Worm (Caenorhabditis elegans): Measurements from ENCODE around the gene msp-57.

The msp-57 gene

DNA sequence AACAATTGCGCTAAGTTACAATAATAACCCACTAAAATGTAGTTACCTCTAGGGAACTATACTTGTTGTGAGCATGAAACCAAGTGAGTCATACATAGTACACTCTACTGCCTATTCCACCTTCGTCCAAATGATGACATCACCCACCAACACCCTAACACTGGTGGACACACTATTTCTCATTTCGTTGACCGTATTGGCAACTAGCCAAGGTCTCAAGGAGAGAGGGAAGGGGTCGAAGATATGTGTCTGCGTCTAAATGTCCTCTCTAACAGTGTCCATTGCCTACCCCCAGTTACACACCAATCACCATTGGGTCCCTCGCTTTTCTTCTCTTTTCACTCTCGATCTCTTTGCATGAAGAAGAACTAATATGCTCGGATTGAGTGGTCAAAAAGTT is 15.5 kb downstream of the msp-57 start:
- TF ChIP-seq tab-1 (GFP tag; IDR thresholded peaks at IDR 0.05) (0 out of 2 replicates have a peak, but pooled peaks have one; percentile 22), ztf-23 (GFP tag; IDR thresholded peaks at IDR 0.05) (no peak; the same call in 1 of the 2 replicates)

ce11 chrIV:5078846-5079245 is 16.5 kb downstream of the msp-57 start:
- TF ChIP-seq klf-2 (GFP tag; conservative IDR thresholded peaks at IDR 0.05) (no peak), tab-1 (GFP tag; IDR thresholded peaks at IDR 0.05) (no peak), cog-1 (tag; optimal IDR thresholded peaks at IDR 0.05) (peak; percentile 2), med-1 (GFP tag; optimal IDR thresholded peaks at IDR 0.05; ENCODE audit: insufficient read depth) (no peak), ztf-23 (GFP tag; IDR thresholded peaks at IDR 0.05) (no peak), ref-1 (GFP tag; conservative IDR thresholded peaks at IDR 0.05) (no peak), ztf-29 (GFP tag; IDR thresholded peaks at IDR 0.05) (no peak)

DNA sequence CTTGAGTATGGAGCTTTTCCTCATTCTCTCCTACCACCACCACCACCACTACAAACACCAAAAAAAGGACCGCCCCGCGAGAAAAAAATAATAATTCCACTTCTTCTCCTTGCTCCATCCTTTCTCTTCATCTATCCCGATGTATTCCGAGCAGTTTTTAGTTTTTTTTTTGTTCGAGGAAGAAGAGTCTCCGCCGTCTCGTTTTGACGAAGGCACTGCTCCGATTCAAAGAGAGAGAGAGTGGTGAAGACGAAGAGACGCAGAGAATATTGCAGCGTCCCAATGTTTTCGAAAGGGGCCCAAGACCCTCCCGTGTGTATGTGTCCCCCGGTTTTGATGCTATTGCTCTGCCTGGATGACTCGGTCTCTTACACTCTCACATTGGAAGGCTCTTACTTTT is 18.7 kb downstream of the msp-57 start:
- TF ChIP-seq ztf-29 (GFP tag; IDR thresholded peaks at IDR 0.05) (no peak), med-1 (GFP tag; optimal IDR thresholded peaks at IDR 0.05; ENCODE audit: insufficient read depth) (no peak), flt-1 (GFP tag; IDR thresholded peaks at IDR 0.05) (no peak), tab-1 (GFP tag; IDR thresholded peaks at IDR 0.05) (no peak), ref-1 (GFP tag; conservative IDR thresholded peaks at IDR 0.05) (no peak), klf-2 (GFP tag; conservative IDR thresholded peaks at IDR 0.05) (no peak), T22C8.4 (GFP tag; IDR thresholded peaks at IDR 0.05) (no peak)

ce11 chrIV:5082900-5083530 is 20.6 kb downstream of the msp-57 start, which contains the start of gene pygo-1:
pygo-1 (plus strand) TSS chrIV:5083303.
- no peak for TF ChIP-seq ztf-23 (GFP tag; IDR thresholded peaks at IDR 0.05)

DNA sequence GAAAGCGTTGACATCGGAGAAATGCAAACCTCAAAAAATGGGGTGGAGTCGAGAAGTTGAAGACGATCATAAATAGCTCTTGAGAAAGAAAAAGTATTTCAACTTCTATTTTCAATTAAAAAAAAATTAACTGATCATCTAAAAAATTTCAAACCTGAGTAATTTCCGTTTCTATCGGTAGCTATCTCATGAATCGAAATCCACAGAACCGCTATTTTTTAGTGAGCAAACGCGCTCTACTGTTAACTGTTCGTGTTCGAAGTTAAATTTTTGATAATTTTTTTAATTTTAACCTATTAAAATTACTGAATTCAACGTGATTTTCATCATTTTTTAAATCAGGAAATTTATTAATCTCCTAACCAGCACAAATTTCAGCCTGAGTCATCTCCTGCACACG is 21.5 kb downstream of the msp-57 start:
- TF ChIP-seq flt-1 (GFP tag; IDR thresholded peaks at IDR 0.05) = no peak
- no peak for TF ChIP-seq med-1 (GFP tag; optimal IDR thresholded peaks at IDR 0.05; ENCODE audit: insufficient read depth)
- TF ChIP-seq T22C8.4 (GFP tag; IDR thresholded peaks at IDR 0.05) = no peak
- no peak for TF ChIP-seq ref-1 (GFP tag; conservative IDR thresholded peaks at IDR 0.05)
- TF ChIP-seq klf-2 (GFP tag; conservative IDR thresholded peaks at IDR 0.05) = no peak
- no peak for TF ChIP-seq ztf-23 (GFP tag; IDR thresholded peaks at IDR 0.05)
- no peak for TF ChIP-seq tab-1 (GFP tag; IDR thresholded peaks at IDR 0.05)
- TF ChIP-seq cog-1 (tag; optimal IDR thresholded peaks at IDR 0.05) = no peak
- TF ChIP-seq ztf-29 (GFP tag; IDR thresholded peaks at IDR 0.05) = no peak

DNA sequence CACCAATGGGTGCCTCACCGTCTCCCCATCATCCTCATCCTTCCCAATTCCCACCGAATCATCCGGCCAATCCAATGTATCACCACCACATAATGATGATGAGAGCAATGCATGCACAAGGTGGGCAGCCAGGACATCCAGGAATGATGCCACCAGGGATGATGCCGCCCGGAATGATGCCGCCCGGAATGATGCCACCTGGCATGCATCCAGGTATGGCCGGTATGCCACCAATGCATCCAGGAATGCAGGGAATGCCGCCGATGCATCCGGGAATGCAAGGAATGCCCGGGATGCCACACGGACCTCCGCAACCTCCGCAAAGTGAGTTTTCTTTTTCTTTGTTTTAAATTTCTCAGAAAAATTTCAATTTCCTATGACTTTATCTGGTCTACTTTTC is 23.4 kb downstream of the msp-57 start:
- no peak for TF ChIP-seq klf-2 (GFP tag; conservative IDR thresholded peaks at IDR 0.05)
- TF ChIP-seq T22C8.4 (GFP tag; IDR thresholded peaks at IDR 0.05) = no peak
- TF ChIP-seq flt-1 (GFP tag; IDR thresholded peaks at IDR 0.05) = peak; percentile 15; the same call in 1 of the 2 replicates
- TF ChIP-seq cog-1 (tag; optimal IDR thresholded peaks at IDR 0.05) = no peak
- TF ChIP-seq med-1 (GFP tag; optimal IDR thresholded peaks at IDR 0.05; ENCODE audit: insufficient read depth) = no peak

DNA sequence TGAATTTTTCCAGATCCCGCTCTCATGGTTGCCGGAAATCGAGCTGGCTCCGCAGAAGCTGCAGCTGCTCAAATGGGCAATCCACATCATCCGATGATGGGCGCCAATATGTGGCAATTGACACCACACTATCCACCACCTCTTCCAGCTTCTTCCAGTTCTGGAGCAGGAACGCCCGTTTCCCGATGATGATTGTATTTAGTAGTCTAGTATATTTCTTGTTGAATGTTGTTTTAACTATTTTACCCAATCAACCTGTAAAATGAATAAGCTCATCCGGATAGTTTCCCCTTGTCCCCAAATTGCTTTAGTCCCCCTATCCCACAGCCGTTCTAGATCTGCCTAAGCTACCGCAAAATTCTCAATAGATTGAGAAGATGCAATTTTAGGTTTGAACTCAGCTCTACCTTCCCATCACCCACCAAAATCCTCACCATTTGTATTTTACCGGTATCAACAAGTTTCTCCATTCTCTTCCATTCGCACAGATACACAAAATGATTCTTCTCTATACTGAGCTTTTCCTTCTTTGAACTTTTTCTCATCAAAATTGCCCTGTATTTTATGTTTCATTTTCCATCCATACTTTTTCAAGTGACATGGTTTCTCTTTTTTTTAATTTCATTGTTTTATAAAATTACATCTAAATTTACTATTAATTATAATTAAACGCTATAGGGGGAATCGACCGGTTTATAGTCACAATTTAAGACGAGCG is 24.0 kb downstream of the msp-57 start:
- no peak for TF ChIP-seq tab-1 (GFP tag; IDR thresholded peaks at IDR 0.05)
- no peak for TF ChIP-seq T22C8.4 (GFP tag; IDR thresholded peaks at IDR 0.05)
- no peak for TF ChIP-seq med-1 (GFP tag; optimal IDR thresholded peaks at IDR 0.05; ENCODE audit: insufficient read depth)
- no peak for TF ChIP-seq flt-1 (GFP tag; IDR thresholded peaks at IDR 0.05)
- no peak for TF ChIP-seq ztf-23 (GFP tag; IDR thresholded peaks at IDR 0.05)
- no peak for TF ChIP-seq ztf-29 (GFP tag; IDR thresholded peaks at IDR 0.05)
- TF ChIP-seq cog-1 (tag; optimal IDR thresholded peaks at IDR 0.05) = no peak
- TF ChIP-seq klf-2 (GFP tag; conservative IDR thresholded peaks at IDR 0.05) = no peak
- TF ChIP-seq ref-1 (GFP tag; conservative IDR thresholded peaks at IDR 0.05) = no peak

DNA sequence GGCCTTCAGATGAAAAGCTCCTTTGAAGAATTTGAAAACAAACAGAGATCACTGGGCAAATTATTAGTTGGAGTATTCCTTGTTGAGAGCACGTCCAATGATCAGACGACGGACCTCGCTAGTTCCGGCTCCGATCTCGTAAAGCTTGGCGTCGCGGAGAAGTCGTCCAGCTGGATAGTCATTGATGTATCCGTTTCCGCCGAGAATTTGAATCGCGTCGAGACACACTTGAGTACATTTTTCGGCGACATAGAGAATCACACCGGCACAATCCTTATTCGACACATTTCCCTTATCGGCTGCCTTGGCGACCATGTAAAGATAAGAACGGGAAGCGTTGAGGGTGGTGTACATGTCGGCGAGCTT is 24.6 kb downstream of the msp-57 start:
- TF ChIP-seq T22C8.4 (GFP tag; IDR thresholded peaks at IDR 0.05) = no peak
- TF ChIP-seq flt-1 (GFP tag; IDR thresholded peaks at IDR 0.05) = 0 out of 2 replicates have a peak, but pooled peaks have one; percentile 4
- no peak for TF ChIP-seq ref-1 (GFP tag; conservative IDR thresholded peaks at IDR 0.05)
- no peak for TF ChIP-seq med-1 (GFP tag; optimal IDR thresholded peaks at IDR 0.05; ENCODE audit: insufficient read depth)
- no peak for TF ChIP-seq ztf-23 (GFP tag; IDR thresholded peaks at IDR 0.05)
- TF ChIP-seq klf-2 (GFP tag; conservative IDR thresholded peaks at IDR 0.05) = no peak
- no peak for TF ChIP-seq cog-1 (tag; optimal IDR thresholded peaks at IDR 0.05)

ce11 chrIV:5088814-5089322 is 26.5 kb downstream of the msp-57 start, which contains the start of gene ivd-1:
ivd-1 (minus strand) TSS chrIV:5088864.
- TF ChIP-seq cog-1 (tag; optimal IDR thresholded peaks at IDR 0.05) (no peak), flt-1 (GFP tag; IDR thresholded peaks at IDR 0.05) (no peak), tab-1 (GFP tag; IDR thresholded peaks at IDR 0.05) (no peak), T22C8.4 (GFP tag; IDR thresholded peaks at IDR 0.05) (no peak), med-1 (GFP tag; optimal IDR thresholded peaks at IDR 0.05; ENCODE audit: insufficient read depth) (no peak), ref-1 (GFP tag; conservative IDR thresholded peaks at IDR 0.05) (no peak), klf-2 (GFP tag; conservative IDR thresholded peaks at IDR 0.05) (no peak), ztf-23 (GFP tag; IDR thresholded peaks at IDR 0.05) (no peak), ztf-29 (GFP tag; IDR thresholded peaks at IDR 0.05) (no peak)

Data from whole organism, midembryonic.